Fruit fly (Drosophila melanogaster): ENCODE measurements around the gene CG31715.
A peak's percentile ranks its signal among the peaks of the same experiment; 100 is the strongest.

CG31715 gene

dm6 chr2L:10375464-10376236, 34.2 kb downstream of the CG31715 start, which contains the start of the genes CG33303 and dpr19 (continued):
- TF ChIP-seq CG11560 (tag; IDR thresholded peaks at IDR 0.05) (no peak), CG14050 (GFP tag; IDR thresholded peaks at IDR 0.05) (no peak; the same call in 2 of the 3 replicates), CG43689 (GFP tag; IDR thresholded peaks at IDR 0.05) (no peak), Dad (GFP tag; optimal IDR thresholded peaks at IDR 0.05) (no peak), az2 (GFP tag; optimal IDR thresholded peaks at IDR 0.05) (peak; percentile 54), CG8765 (GFP tag; IDR thresholded peaks at IDR 0.05) (no peak), kni (GFP tag; optimal IDR thresholded peaks at IDR 0.05) (no peak), Gug (GFP tag; IDR thresholded peaks at IDR 0.05) (no peak), CG10654 (GFP tag; optimal IDR thresholded peaks at IDR 0.05) (peak; percentile 29), Kr (GFP tag; optimal IDR thresholded peaks at IDR 0.05) (no peak), CG13775 (GFP tag; optimal IDR thresholded peaks at IDR 0.05) (peak; percentile 71), bowl (GFP tag; IDR thresholded peaks at IDR 0.05) (no peak), Ssrp (tag; optimal IDR thresholded peaks at IDR 0.05) (peak; percentile 77), Mad (GFP tag; optimal IDR thresholded peaks at IDR 0.05) (no peak), CG1233 (GFP tag; optimal IDR thresholded peaks at IDR 0.05) (peak; percentile 67), tin (GFP tag; optimal IDR thresholded peaks at IDR 0.05) (peak; percentile 54), NK7.1 (GFP tag; optimal IDR thresholded peaks at IDR 0.05) (no peak), CG12071 (GFP tag; optimal IDR thresholded peaks at IDR 0.05) (no peak), CG18011 (GFP tag; optimal IDR thresholded peaks at IDR 0.05) (no peak), HLHmδ (GFP tag; optimal IDR thresholded peaks at IDR 0.05) (no peak), Dip2 (GFP tag; IDR thresholded peaks at IDR 0.05) (no peak), CG14965 (GFP tag; optimal IDR thresholded peaks at IDR 0.05; ENCODE audit: borderline replicate concordance) (no peak), ro (GFP tag; IDR thresholded peaks at IDR 0.05) (no peak), chn (GFP tag; optimal IDR thresholded peaks at IDR 0.05) (no peak), maf-S (GFP tag; optimal IDR thresholded peaks at IDR 0.05) (no peak), CG6813 (GFP tag; optimal IDR thresholded peaks at IDR 0.05) (peak; percentile 65), Nf-YC (tag; optimal IDR thresholded peaks at IDR 0.05) (peak; percentile 79), CG15696 (tag; optimal IDR thresholded peaks at IDR 0.05) (peak; percentile 79), yki (optimal IDR thresholded peaks at IDR 0.05) (no peak), grau (tag; optimal IDR thresholded peaks at IDR 0.05) (peak; percentile 85), CG8359 (GFP tag; optimal IDR thresholded peaks at IDR 0.05; ENCODE audit: borderline replicate concordance) (peak; percentile 9), Nf-YB (GFP tag; optimal IDR thresholded peaks at IDR 0.05) (peak; percentile 49), CG1792 (GFP tag; optimal IDR thresholded peaks at IDR 0.05) (no peak), fd96Cb (tag; optimal IDR thresholded peaks at IDR 0.05) (peak; percentile 66), Vsx1 (GFP tag; optimal IDR thresholded peaks at IDR 0.05) (no peak), Fer3 (tag; optimal IDR thresholded peaks at IDR 0.05) (peak; percentile 71), CG15601 (tag; optimal IDR thresholded peaks at IDR 0.05) (peak; percentile 86), gcm (GFP tag; optimal IDR thresholded peaks at IDR 0.05) (peak; percentile 83), BtbVII (GFP tag; optimal IDR thresholded peaks at IDR 0.05) (peak; percentile 49), CG1832 (GFP tag; optimal IDR thresholded peaks at IDR 0.05) (no peak), Ets65A (GFP tag) (no peak), kah (GFP tag; optimal IDR thresholded peaks at IDR 0.05) (peak; percentile 69), CG8388 (GFP tag; optimal IDR thresholded peaks at IDR 0.05) (peak; percentile 86), row (GFP tag; IDR thresholded peaks at IDR 0.05) (peak; percentile 83), lilli (GFP tag; optimal IDR thresholded peaks at IDR 0.05) (peak; percentile 12), dan (GFP tag; IDR thresholded peaks at IDR 0.05) (no peak), nau (GFP tag; optimal IDR thresholded peaks at IDR 0.05) (no peak), ci (GFP tag; IDR thresholded peaks at IDR 0.05) (peak; percentile 73; the same call in 2 of the 3 replicates), run (tag; optimal IDR thresholded peaks at IDR 0.05) (peak; percentile 72), CG8944 (GFP tag; optimal IDR thresholded peaks at IDR 0.05) (no peak)
